Fruit fly (Drosophila melanogaster): ENCODE measurements around the gene CG15579.

CG15579 gene

dm6 chrX:4302246-4302645, 9.4 kb downstream of the CG15579 start, which contains the start of gene CG12692:
Gene CG12692, minus strand, starts transcription at chrX:4302346.
- TF ChIP-seq CG34406 (GFP tag; optimal IDR thresholded peaks at IDR 0.05) (no peak), vri (GFP tag; optimal IDR thresholded peaks at IDR 0.05) (no peak)

- TF ChIP-seq eg (GFP tag; IDR thresholded peaks at IDR 0.05), result no peak
- no peak for TF ChIP-seq fd59A (GFP tag; optimal IDR thresholded peaks at IDR 0.05)
- no peak for TF ChIP-seq CG11902 (GFP tag; optimal IDR thresholded peaks at IDR 0.05)
- no peak for TF ChIP-seq esn (GFP tag; optimal IDR thresholded peaks at IDR 0.05)
- no peak for TF ChIP-seq CG1621 (tag; optimal IDR thresholded peaks at IDR 0.05)
- TF ChIP-seq CG6854 (GFP tag; optimal IDR thresholded peaks at IDR 0.05), result no peak
- TF ChIP-seq CG10631 (GFP tag; optimal IDR thresholded peaks at IDR 0.05), result no peak
Observed at dm6 chrX:4293418-4293817, 18.2 kb downstream of the CG15579 start.

- TF ChIP-seq CG32006 (GFP tag; optimal IDR thresholded peaks at IDR 0.05) (no peak), CG4318 (GFP tag; optimal IDR thresholded peaks at IDR 0.05) (no peak), CG10669 (GFP tag; optimal IDR thresholded peaks at IDR 0.05) (no peak), achi (GFP tag; optimal IDR thresholded peaks at IDR 0.05) (no peak), Eip93F (GFP tag; optimal IDR thresholded peaks at IDR 0.05) (no peak), fkh (GFP tag; optimal IDR thresholded peaks at IDR 0.05) (no peak), Eip78C (GFP tag) (no peak), fd85E (GFP tag; optimal IDR thresholded peaks at IDR 0.05) (no peak), fd59A (GFP tag; optimal IDR thresholded peaks at IDR 0.05) (no peak), CG8319 (GFP tag; optimal IDR thresholded peaks at IDR 0.05) (no peak), eg (GFP tag; IDR thresholded peaks at IDR 0.05) (no peak), svp (GFP tag) (no peak), salr (GFP tag; optimal IDR thresholded peaks at IDR 0.05) (no peak), CG7368 (GFP tag; optimal IDR thresholded peaks at IDR 0.05) (no peak), CG6792 (GFP tag; optimal IDR thresholded peaks at IDR 0.05) (no peak), topi (GFP tag; optimal IDR thresholded peaks at IDR 0.05) (no peak), CG34406 (GFP tag; optimal IDR thresholded peaks at IDR 0.05) (no peak), CG11294 (GFP tag; IDR thresholded peaks at IDR 0.05) (no peak)
Observed at dm6 chrX:4280769-4281168, 30.8 kb downstream of the CG15579 start.

- TF ChIP-seq topi (GFP tag; optimal IDR thresholded peaks at IDR 0.05), result no peak
- no peak for TF ChIP-seq Gug (GFP tag; IDR thresholded peaks at IDR 0.05)
- TF ChIP-seq fd85E (GFP tag; optimal IDR thresholded peaks at IDR 0.05), result no peak
- no peak for TF ChIP-seq CG6276 (GFP tag; optimal IDR thresholded peaks at IDR 0.05)
- TF ChIP-seq Eip93F (GFP tag; optimal IDR thresholded peaks at IDR 0.05), result no peak
- no peak for TF ChIP-seq CG6792 (GFP tag; optimal IDR thresholded peaks at IDR 0.05)
- no peak for TF ChIP-seq net (GFP tag; optimal IDR thresholded peaks at IDR 0.05)
- TF ChIP-seq Blimp-1 (GFP tag; optimal IDR thresholded peaks at IDR 0.05), result no peak
- TF ChIP-seq CG3032 (tag; optimal IDR thresholded peaks at IDR 0.05), result no peak
- no peak for TF ChIP-seq CG10669 (GFP tag; optimal IDR thresholded peaks at IDR 0.05)
- no peak for TF ChIP-seq achi (GFP tag; optimal IDR thresholded peaks at IDR 0.05)
- TF ChIP-seq Sox14 (GFP tag; optimal IDR thresholded peaks at IDR 0.05), result no peak
- no peak for TF ChIP-seq Eip75B (GFP tag; optimal IDR thresholded peaks at IDR 0.05)
Observed at dm6 chrX:4277861-4278260, 33.7 kb downstream of the CG15579 start, which contains the start of gene CG15578. Gene CG15578, minus strand, starts transcription at chrX:4277961.

dm6 chrX:4276900-4277299, 34.7 kb downstream of the CG15579 start, which contains the start of gene CG15577:
Gene CG15577, minus strand, starts transcription at chrX:4277000.
- TF ChIP-seq achi (GFP tag; optimal IDR thresholded peaks at IDR 0.05), result no peak
- no peak for TF ChIP-seq eg (GFP tag; IDR thresholded peaks at IDR 0.05)
- TF ChIP-seq CG16779 (tag; optimal IDR thresholded peaks at IDR 0.05), result no peak
- TF ChIP-seq CG6808 (GFP tag; optimal IDR thresholded peaks at IDR 0.05), result no peak
- TF ChIP-seq CG7368 (GFP tag; optimal IDR thresholded peaks at IDR 0.05), result no peak
- no peak for TF ChIP-seq svp (GFP tag)
- no peak for TF ChIP-seq CG6163 (GFP tag; IDR thresholded peaks at IDR 0.05)
- no peak for TF ChIP-seq CG15336 (GFP tag; IDR thresholded peaks at IDR 0.05)
